Fruit fly (Drosophila melanogaster) whole organism, pupa: Measurements from ENCODE around the gene CG14339.
A peak's percentile ranks its signal among the peaks of the same experiment; 100 is the strongest.

ENCODE experiments used
- CG10348 ChIP-seq: fragments of 200-800 bp; sonication (Bioruptor generic); IDR thresholded peaks from 2 replicates; pipeline ENCODE4 v1.3.6; 2022; ENCODE audit warnings: missing biosample characterization, missing genetic modification characterization
- CG12605 ChIP-seq: fragments of 200-800 bp; sonication (Bioruptor generic); IDR thresholded peaks from 2 replicates; pipeline ENCODE4 v1.3.6; 2022; ENCODE audit warnings: missing biosample characterization, missing genetic modification characterization
- CG13204 ChIP-seq: fragments of 200-800 bp; sonication (Bioruptor generic); optimal IDR thresholded peaks from 2 replicates; lab custom pipeline; 2018; ENCODE audit warnings: missing biosample characterization, mild to moderate bottlenecking, missing genetic modification characterization, moderate library complexity
- CG14655 ChIP-seq: fragments of 200-800 bp; sonication (Bioruptor generic); optimal IDR thresholded peaks from 3 replicates; lab custom pipeline; 2017; ENCODE audit warnings: mild to moderate bottlenecking, missing biosample characterization, missing genetic modification reagents, missing genetic modification characterization
- CG15710 ChIP-seq: fragments of 200-800 bp; sonication (Bioruptor generic); optimal IDR thresholded peaks from 2 replicates; lab custom pipeline; 2018; ENCODE audit warnings: missing biosample characterization, mild to moderate bottlenecking, missing genetic modification characterization, moderate library complexity
- CG17806 ChIP-seq: fragments of 200-800 bp; sonication (Bioruptor generic); optimal IDR thresholded peaks from 2 replicates; lab custom pipeline; 2018; ENCODE audit warnings: missing biosample characterization, mild to moderate bottlenecking, missing genetic modification characterization, moderate library complexity
- CG32121 ChIP-seq: fragments of 200-800 bp; sonication (Bioruptor generic); IDR thresholded peaks from 2 replicates; pipeline ENCODE4 v1.3.6; 2022; ENCODE audit warnings: missing biosample characterization, missing genetic modification characterization
- CG34367 ChIP-seq: fragments of 200-800 bp; sonication (Bioruptor generic); optimal IDR thresholded peaks from 2 replicates; lab custom pipeline; 2018; ENCODE audit warnings: missing biosample characterization, mild to moderate bottlenecking, missing genetic modification characterization
- CG4496 ChIP-seq: fragments of 200-800 bp; sonication (Bioruptor generic); IDR thresholded peaks from 3 replicates; pipeline ENCODE4 v1.3.6; 2022; ENCODE audit warnings: missing biosample characterization, missing genetic modification characterization
- CG8159 ChIP-seq: fragments of 200-800 bp; sonication (Bioruptor generic); optimal IDR thresholded peaks from 3 replicates; lab custom pipeline; 2018; ENCODE audit warnings: missing biosample characterization, mild to moderate bottlenecking, missing genetic modification characterization, moderate library complexity
- CG8301 ChIP-seq: fragments of 200-800 bp; sonication (Bioruptor generic); optimal IDR thresholded peaks from 2 replicates; lab custom pipeline; 2018; ENCODE audit warnings: missing biosample characterization, mild to moderate bottlenecking, missing genetic modification characterization
- CG9948 ChIP-seq: fragments of 200-800 bp; sonication (Bioruptor generic); optimal IDR thresholded peaks from 2 replicates; lab custom pipeline; 2018; ENCODE audit warnings: missing biosample characterization, mild to moderate bottlenecking, missing genetic modification characterization, moderate library complexity
- D1 ChIP-seq: fragments of 200-800 bp; sonication (Bioruptor generic); optimal IDR thresholded peaks from 2 replicates; lab custom pipeline; 2018; ENCODE audit warnings: missing biosample characterization, mild to moderate bottlenecking, missing genetic modification characterization, moderate library complexity
- EcR ChIP-seq: fragments of 200-800 bp; sonication (Bioruptor generic); optimal IDR thresholded peaks from 3 replicates; lab custom pipeline; 2019; ENCODE audit warnings: missing biosample characterization, missing genetic modification characterization, mild to moderate bottlenecking, moderate library complexity, missing genetic modification reagents
- Ets98B ChIP-seq: fragments of 200-800 bp; sonication (Bioruptor generic); IDR thresholded peaks from 2 replicates; pipeline ENCODE4 v1.3.6; 2022; ENCODE audit warnings: missing biosample characterization, missing genetic modification characterization
- Pif1A ChIP-seq: fragments of 200-800 bp; sonication (Bioruptor generic); optimal IDR thresholded peaks from 3 replicates; lab custom pipeline; 2016; ENCODE audit warnings: missing biosample characterization, missing genetic modification characterization
- Pif1B ChIP-seq: fragments of 200-800 bp; sonication (Bioruptor generic); optimal IDR thresholded peaks from 3 replicates; lab custom pipeline; 2016; ENCODE audit warnings: missing biosample characterization, missing genetic modification characterization
- Snoo ChIP-seq: fragments of 200-800 bp; sonication (Bioruptor generic); optimal IDR thresholded peaks from 3 replicates; lab custom pipeline; 2017; ENCODE audit warnings: missing biosample characterization, mild to moderate bottlenecking, missing genetic modification characterization, inconsistent platforms
- fd96Ca ChIP-seq: fragments of 200-800 bp; sonication (Bioruptor generic); IDR thresholded peaks from 3 replicates; pipeline ENCODE4 v1.3.6; 2022; ENCODE audit warnings: missing biosample characterization, missing genetic modification characterization
- gl ChIP-seq: fragments of 200-800 bp; sonication (Bioruptor generic); optimal IDR thresholded peaks from 2 replicates; lab custom pipeline; 2018; ENCODE audit warnings: missing biosample characterization, mild to moderate bottlenecking, missing genetic modification characterization
- rn ChIP-seq: fragments of 200-800 bp; sonication (Bioruptor generic); IDR thresholded peaks from 2 replicates; pipeline ENCODE4 v1.3.6; 2022; ENCODE audit warnings: missing biosample characterization, missing genetic modification characterization

The CG14339 gene

DNA sequence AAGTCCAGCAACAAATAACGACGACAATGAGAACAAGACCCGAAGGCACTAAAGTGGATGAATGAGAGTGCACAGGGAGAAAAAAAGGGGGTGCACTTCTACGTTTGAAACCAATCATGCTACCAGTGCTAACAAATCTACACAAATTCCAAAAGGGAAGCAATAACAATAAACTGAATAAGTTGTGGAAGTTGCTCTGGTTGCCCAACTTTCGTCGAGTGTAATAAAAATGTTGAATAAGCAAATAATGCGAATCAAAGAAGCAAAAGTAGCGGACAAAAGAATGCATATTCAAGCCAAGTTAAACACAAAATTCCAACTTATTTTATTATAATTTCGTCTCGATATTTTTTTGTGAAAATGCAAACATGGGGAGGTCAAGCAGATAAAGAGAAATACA is 16.7 kb upstream of the CG14339 start:
- TF ChIP-seq CG17806 (tag; lab: Kevin White, UChicago): no peak
- no peak for TF ChIP-seq CG34367 (tag; lab: Kevin White, UChicago)
- 0 out of 3 replicates have a peak, but pooled peaks have one; percentile 26 for TF ChIP-seq fd96Ca (GFP tag; lab: Robert Waterston, UW)

DNA sequence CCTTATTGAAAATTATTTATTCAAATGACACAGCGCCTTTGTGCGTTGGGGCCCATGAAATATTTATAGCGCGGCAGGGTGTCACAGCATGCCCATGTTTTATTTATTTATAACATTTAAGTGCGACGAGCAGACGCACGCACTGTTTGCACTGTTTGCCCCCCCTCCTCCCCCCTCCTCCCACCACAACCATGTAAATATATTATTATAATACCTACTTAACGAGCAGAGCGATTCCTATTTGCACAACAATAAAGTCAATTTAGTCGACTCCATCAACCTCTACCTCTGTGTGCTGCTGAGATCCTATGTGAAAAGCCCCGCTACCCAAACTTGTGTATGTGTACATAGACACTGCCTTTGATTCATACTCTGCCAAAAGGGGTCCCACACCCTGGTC is 13.6 kb upstream of the CG14339 start:
- TF ChIP-seq EcR (GFP tag; lab: Kevin White, UChicago): peak; percentile 42
- peak; percentile 0 for TF ChIP-seq gl
- TF ChIP-seq CG9948 (tag; lab: Kevin White, UChicago): no peak
- 0 out of 3 replicates have a peak, but pooled peaks have one; percentile 38 for TF ChIP-seq fd96Ca (GFP tag; lab: Robert Waterston, UW)
- 0 out of 2 replicates have a peak, but pooled peaks have one; percentile 37 for TF ChIP-seq CG32121

DNA sequence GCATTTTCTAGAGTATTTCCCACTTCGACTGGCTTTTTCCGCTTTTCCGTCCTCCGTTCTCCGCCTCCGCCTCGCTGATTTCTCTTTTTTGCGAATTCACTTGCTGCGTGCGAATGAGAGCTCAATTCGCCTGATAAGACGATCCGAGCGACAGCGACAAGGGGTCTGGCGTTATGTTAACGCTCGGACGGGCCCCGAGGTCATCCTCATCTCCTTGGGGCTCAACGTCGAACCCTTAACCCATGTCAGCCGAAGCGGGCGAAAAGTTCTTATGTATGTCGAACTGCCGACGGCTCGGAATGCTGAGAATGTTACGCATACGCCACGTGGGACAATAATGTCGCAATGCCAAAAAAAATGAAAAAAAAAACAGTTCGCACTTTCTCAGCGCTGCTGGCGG is 12.9 kb upstream of the CG14339 start:
- TF ChIP-seq fd96Ca (GFP tag; lab: Robert Waterston, UW): no peak
- no peak for TF ChIP-seq Ets98B (GFP tag; lab: Robert Waterston, UW)
- no peak for TF ChIP-seq CG13204 (GFP tag; lab: Kevin White, UChicago)
- no peak for TF ChIP-seq Pif1A (GFP tag; lab: Kevin White, UChicago)
- TF ChIP-seq CG17806 (tag; lab: Kevin White, UChicago): no peak
- TF ChIP-seq CG34367 (tag; lab: Kevin White, UChicago): no peak

DNA sequence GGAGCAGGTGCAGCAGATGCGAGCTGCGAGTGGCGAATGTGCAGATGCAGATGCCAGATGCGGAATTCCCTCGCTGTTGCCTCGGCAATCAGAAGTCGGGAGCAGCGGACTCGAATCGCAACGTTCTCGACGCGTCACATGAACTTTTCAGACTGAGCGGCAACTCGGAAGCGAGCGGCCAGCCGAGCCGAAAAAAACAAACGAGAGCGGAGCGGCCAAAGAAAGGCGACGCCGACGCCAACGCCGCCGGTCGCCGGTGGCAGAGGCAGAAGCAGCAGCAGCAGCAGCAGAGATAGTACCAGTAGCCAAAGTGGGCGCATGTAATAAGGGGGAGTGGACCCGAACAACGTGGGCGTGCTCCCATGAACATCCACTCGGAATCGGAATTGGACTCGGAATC is 6.0 kb upstream of the CG14339 start, which contains the start of gene CG4629:
TSS of gene CG4629 (minus strand) at position 156 of the 400 bp plus-strand sequence.
- TF ChIP-seq fd96Ca (GFP tag; lab: Robert Waterston, UW): 0 out of 3 replicates have a peak, but pooled peaks have one; percentile 9
- TF ChIP-seq CG8159: no peak
- peak; percentile 44 for TF ChIP-seq Ets98B (GFP tag; lab: Robert Waterston, UW)
- no peak for TF ChIP-seq CG9948 (tag; lab: Kevin White, UChicago)
- TF ChIP-seq CG12605 (GFP tag; lab: Robert Waterston, UW): peak; percentile 28; the same call in 1 of the 2 replicates
- TF ChIP-seq CG4496: peak; percentile 33; the same call in 1 of the 3 replicates
- no peak for TF ChIP-seq CG8301 (tag; lab: Kevin White, UChicago)
- peak; percentile 28 for TF ChIP-seq EcR (GFP tag; lab: Kevin White, UChicago)
- TF ChIP-seq gl: no peak
- TF ChIP-seq Pif1B (GFP tag; lab: Kevin White, UChicago): no peak
- TF ChIP-seq CG13204 (GFP tag; lab: Kevin White, UChicago): peak; percentile 96
- TF ChIP-seq CG15710 (tag; lab: Kevin White, UChicago): no peak

DNA sequence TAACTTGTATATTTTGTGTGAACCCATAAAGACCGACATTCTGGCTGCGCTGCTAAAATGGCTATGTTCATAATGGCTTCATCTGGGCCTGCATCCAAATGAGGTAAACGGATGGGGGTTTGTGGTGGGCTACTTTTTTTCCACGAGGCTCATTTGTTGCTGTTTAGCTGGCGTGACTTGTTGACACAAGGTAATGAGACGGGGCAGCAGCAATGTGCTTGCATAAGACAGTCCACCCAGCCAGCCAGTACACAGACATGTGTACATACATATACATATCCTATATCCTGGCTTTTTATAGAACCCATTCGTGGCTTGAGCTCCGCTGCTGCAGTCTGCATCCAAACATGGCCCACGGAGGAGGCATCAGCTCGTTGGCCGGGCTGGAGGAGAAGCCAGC is 4.3 kb downstream of the CG14339 start, which contains the start of gene CG14340:
TSS of gene CG14340 (plus strand) at position 301 of the 400 bp plus-strand sequence.
- TF ChIP-seq CG17806 (tag; lab: Kevin White, UChicago) (no peak), fd96Ca (GFP tag; lab: Robert Waterston, UW) (no peak), CG8159 (no peak), Ets98B (GFP tag; lab: Robert Waterston, UW) (no peak), CG34367 (tag; lab: Kevin White, UChicago) (no peak), gl (no peak), CG14655 (GFP tag; lab: Kevin White, UChicago) (no peak), D1 (no peak)

DNA sequence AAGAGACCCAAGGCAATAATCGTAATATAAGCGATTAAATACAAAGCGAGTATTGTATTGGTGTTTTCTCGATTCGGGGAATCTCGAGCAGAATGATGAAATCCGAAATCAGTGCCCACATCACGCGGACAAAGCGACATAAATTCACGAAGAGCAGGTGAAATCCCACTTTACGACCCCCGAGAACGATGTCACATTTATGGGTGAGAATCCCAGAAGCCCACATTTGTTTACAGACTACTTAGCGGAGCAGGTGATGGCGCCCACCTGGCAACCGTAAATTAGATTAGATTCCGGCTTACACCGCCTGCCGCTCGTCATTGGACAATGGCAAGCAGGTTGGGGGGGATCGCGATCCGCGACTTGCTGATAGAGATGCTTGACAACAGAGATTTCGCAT is 5.9 kb downstream of the CG14339 start:
- TF ChIP-seq CG10348 (GFP tag; lab: Robert Waterston, UW): no peak
- TF ChIP-seq CG8159: no peak
- TF ChIP-seq CG32121: no peak
- no peak for TF ChIP-seq Pif1A (GFP tag; lab: Kevin White, UChicago)
- no peak for TF ChIP-seq rn (GFP tag; lab: Robert Waterston, UW)
- no peak for TF ChIP-seq CG9948 (tag; lab: Kevin White, UChicago)
- no peak for TF ChIP-seq CG34367 (tag; lab: Kevin White, UChicago)
- no peak for TF ChIP-seq CG17806 (tag; lab: Kevin White, UChicago)
- TF ChIP-seq gl: no peak

DNA sequence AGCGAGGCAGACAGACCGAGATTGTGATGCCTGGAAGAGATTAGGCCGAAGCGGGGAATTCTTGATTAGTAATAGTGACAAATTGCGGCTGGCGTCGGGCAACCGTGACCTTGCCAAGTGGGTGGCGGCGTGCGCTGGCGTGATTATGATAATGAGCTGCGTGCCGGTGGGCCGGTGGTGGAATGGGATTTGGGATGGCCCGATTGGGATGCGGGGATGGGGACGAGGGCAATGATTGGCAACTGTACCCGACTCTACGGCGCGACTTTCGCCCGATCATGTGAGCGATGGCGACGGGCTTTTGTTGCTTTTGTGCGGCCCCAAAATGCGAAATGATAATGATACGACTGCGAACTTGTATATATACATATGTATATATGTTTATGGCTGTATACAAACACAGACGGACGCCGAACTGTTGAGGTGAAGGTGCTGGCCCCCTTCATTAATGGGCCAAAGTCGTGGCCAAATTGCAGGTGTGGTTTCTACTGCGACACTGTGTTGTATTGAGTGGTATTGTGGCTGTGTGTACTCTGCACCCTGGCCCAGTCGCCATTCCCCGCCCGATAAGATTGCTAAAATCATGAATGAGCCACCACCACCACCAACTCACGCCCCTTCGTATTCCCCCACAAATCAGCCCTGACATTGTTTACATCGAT is 8.5 kb downstream of the CG14339 start:
- no peak for TF ChIP-seq CG8159
- TF ChIP-seq EcR (GFP tag; lab: Kevin White, UChicago): no peak
- no peak for TF ChIP-seq CG14655 (GFP tag; lab: Kevin White, UChicago)
- TF ChIP-seq CG9948 (tag; lab: Kevin White, UChicago): no peak
- no peak for TF ChIP-seq fd96Ca (GFP tag; lab: Robert Waterston, UW)
- no peak for TF ChIP-seq rn (GFP tag; lab: Robert Waterston, UW)
- no peak for TF ChIP-seq Pif1A (GFP tag; lab: Kevin White, UChicago)
- TF ChIP-seq CG32121: no peak
- TF ChIP-seq CG12605 (GFP tag; lab: Robert Waterston, UW): no peak
- no peak for TF ChIP-seq CG17806 (tag; lab: Kevin White, UChicago)
- no peak for TF ChIP-seq CG13204 (GFP tag; lab: Kevin White, UChicago)
- TF ChIP-seq Snoo (tag; lab: Kevin White, UChicago): no peak
- TF ChIP-seq CG10348 (GFP tag; lab: Robert Waterston, UW): no peak
- TF ChIP-seq Ets98B (GFP tag; lab: Robert Waterston, UW): no peak
- TF ChIP-seq D1: no peak
- no peak for TF ChIP-seq gl
- TF ChIP-seq CG4496: no peak
